Fruit fly (Drosophila melanogaster) whole organism, embryonic: ENCODE data around the gene cactin.

Source experiments
- CG2712 ChIP-seq: fragments of 200-800 bp; optimal IDR thresholded peaks from 3 replicates; lab custom pipeline; 2019; ENCODE audit warnings: missing biosample characterization, mild to moderate bottlenecking, missing genetic modification characterization, moderate library complexity
- CG31441 ChIP-seq: fragments of 200-800 bp; sonication (Bioruptor generic); IDR thresholded peaks from 2 replicates; pipeline ENCODE4 v1.3.6; 2022; ENCODE audit warnings: missing biosample characterization, missing genetic modification characterization

dm6 chrX:20414099-20414498 is 9.8 kb upstream of the cactin start, which contains the start of gene CG15458:
- TF ChIP-seq CG2712 (no peak), CG31441 (no peak)
